Worm (Caenorhabditis elegans) whole organism, L3 larva: Measurements from ENCODE around the gene F35H8.4.

Experiments used
- R02D3.7 ChIP-seq: fragments of 150-350 bp; optimal IDR thresholded peaks from 2 replicates; lab custom pipeline; 2014; ENCODE audit warnings: missing biosample characterization, missing genetic modification characterization
- ZK546.5 ChIP-seq: sonication (generic microtip); optimal IDR thresholded peaks from 2 replicates; lab custom pipeline; 2017; ENCODE audit warnings: missing biosample characterization, missing genetic modification characterization
- aly-2 ChIP-seq: fragments of 150-350 bp; optimal IDR thresholded peaks from 2 replicates; lab custom pipeline; 2014; ENCODE audit warnings: missing biosample characterization, missing genetic modification characterization
- ama-1 ChIP-seq: fragments of 150-350 bp; optimal IDR thresholded peaks from 2 replicates; lab custom pipeline; 2018
- ceh-16 ChIP-seq: sonication (generic microtip); optimal IDR thresholded peaks from 2 replicates; lab custom pipeline; 2017; ENCODE audit warnings: missing biosample characterization, missing genetic modification characterization
- ceh-28 ChIP-seq: fragments of 150-350 bp; optimal IDR thresholded peaks from 2 replicates; lab custom pipeline; 2014; ENCODE audit warnings: missing biosample characterization, missing genetic modification reagents, missing genetic modification characterization
- ceh-82 ChIP-seq: fragments of 150-350 bp; optimal IDR thresholded peaks from 2 replicates; lab custom pipeline; 2014; ENCODE audit warnings: missing biosample characterization, missing genetic modification characterization
- elt-1 ChIP-seq: fragments of 150-350 bp; optimal IDR thresholded peaks from 2 replicates; lab custom pipeline; 2014; ENCODE audit warnings: missing biosample characterization, missing genetic modification characterization
- elt-3 ChIP-seq, 3 experiments: fragments of 150-350 bp in 1 of 3; sonication (generic microtip) in 2 of 3; optimal IDR thresholded peaks; 2 replicates in 2 of 3; 4 replicates in 1 of 3; lab custom pipeline; 2014 to 2017; ENCODE audit warnings: missing biosample characterization in 3 of 3, missing genetic modification characterization in 3 of 3
- eor-1 ChIP-seq, 2 experiments: fragments of 150-350 bp; optimal IDR thresholded peaks; 2 replicates each; lab custom pipeline; 2014 to 2018; ENCODE audit warnings: missing biosample characterization in 2 of 2, missing genetic modification characterization in 2 of 2
- fkh-2 ChIP-seq: fragments of 150-350 bp; optimal IDR thresholded peaks from 2 replicates; lab custom pipeline; 2014; ENCODE audit warnings: missing biosample characterization, missing genetic modification reagents, missing genetic modification characterization
- fos-1 ChIP-seq: fragments of 150-350 bp; optimal IDR thresholded peaks from 2 replicates; lab custom pipeline; 2014; ENCODE audit warnings: missing biosample characterization, missing genetic modification characterization
- hmg-11 ChIP-seq: sonication (generic microtip); optimal IDR thresholded peaks from 2 replicates; lab custom pipeline; 2016; ENCODE audit warnings: missing genetic modification characterization, missing compliant biosample characterization
- jun-1 ChIP-seq: fragments of 150-350 bp; optimal IDR thresholded peaks from 2 replicates; lab custom pipeline; 2014; ENCODE audit warnings: missing biosample characterization, missing genetic modification reagents, missing genetic modification characterization
- lin-15B ChIP-seq: fragments of 150-350 bp; optimal IDR thresholded peaks from 2 replicates; lab custom pipeline; 2014; ENCODE audit warnings: missing biosample characterization, missing genetic modification characterization
- lin-39 ChIP-seq: fragments of 150-350 bp; optimal IDR thresholded peaks from 2 replicates; lab custom pipeline; 2018; ENCODE audit warnings: missing biosample characterization, missing genetic modification reagents, missing genetic modification characterization
- lsy-12 ChIP-seq: sonication (generic microtip); optimal IDR thresholded peaks from 2 replicates; lab custom pipeline; 2016; ENCODE audit warnings: mild to moderate bottlenecking, missing genetic modification characterization, missing compliant biosample characterization
- mml-1 ChIP-seq: fragments of 150-350 bp; sonication (generic microtip); optimal IDR thresholded peaks from 3 replicates; lab custom pipeline; 2014; ENCODE audit warnings: missing biosample characterization, missing genetic modification characterization
- nfya-1 ChIP-seq: sonication (generic microtip); optimal IDR thresholded peaks from 2 replicates; lab custom pipeline; 2017; ENCODE audit warnings: missing genetic modification characterization, mild to moderate bottlenecking, missing compliant biosample characterization, antibody characterized with exemption, moderate library complexity; ENCODE audit not compliant: insufficient read depth
- nhr-11 ChIP-seq: fragments of 150-350 bp; optimal IDR thresholded peaks from 2 replicates; lab custom pipeline; 2014; ENCODE audit warnings: missing biosample characterization, missing genetic modification characterization
- nhr-23 ChIP-seq: fragments of 150-350 bp; optimal IDR thresholded peaks from 2 replicates; lab custom pipeline; 2014; ENCODE audit warnings: missing biosample characterization, missing genetic modification reagents, missing genetic modification characterization
- nhr-237 ChIP-seq: fragments of 150-350 bp; optimal IDR thresholded peaks from 2 replicates; lab custom pipeline; 2014; ENCODE audit warnings: missing biosample characterization, missing genetic modification characterization
- nhr-25 ChIP-seq: sonication (generic microtip); optimal IDR thresholded peaks from 2 replicates; lab custom pipeline; 2017; ENCODE audit warnings: missing biosample characterization, missing genetic modification characterization
- nhr-28 ChIP-seq: fragments of 150-350 bp; optimal IDR thresholded peaks from 2 replicates; lab custom pipeline; 2014; ENCODE audit warnings: missing biosample characterization, missing genetic modification characterization
- nhr-43 ChIP-seq: sonication (generic microtip); optimal IDR thresholded peaks from 2 replicates; lab custom pipeline; 2016; ENCODE audit warnings: mild to moderate bottlenecking, missing genetic modification characterization, missing compliant biosample characterization; ENCODE audit not compliant: poor library complexity, severe bottlenecking
- nhr-67 ChIP-seq: fragments of 150-350 bp; optimal IDR thresholded peaks from 2 replicates; lab custom pipeline; 2014; ENCODE audit warnings: missing biosample characterization, missing genetic modification characterization
- nhr-76 ChIP-seq: fragments of 150-350 bp; sonication (generic microtip); optimal IDR thresholded peaks from 5 replicates; lab custom pipeline; 2014; ENCODE audit warnings: missing biosample characterization, missing genetic modification characterization
- pqm-1 ChIP-seq: fragments of 150-350 bp; optimal IDR thresholded peaks from 2 replicates; lab custom pipeline; 2017; ENCODE audit warnings: missing biosample characterization, missing genetic modification characterization, inconsistent platforms
- sea-2 ChIP-seq: fragments of 150-350 bp; sonication (generic microtip); optimal IDR thresholded peaks from 4 replicates; lab custom pipeline; 2014; ENCODE audit warnings: missing biosample characterization, missing genetic modification reagents, missing genetic modification characterization
- skn-1 ChIP-seq: fragments of 150-350 bp; optimal IDR thresholded peaks from 2 replicates; lab custom pipeline; 2014; ENCODE audit warnings: missing biosample characterization, missing genetic modification characterization
- unc-62 ChIP-seq: fragments of 150-350 bp; sonication (generic microtip); optimal IDR thresholded peaks from 4 replicates; lab custom pipeline; 2014; ENCODE audit warnings: missing biosample characterization, missing genetic modification reagents, missing genetic modification characterization
- zag-1 ChIP-seq: fragments of 150-350 bp; optimal IDR thresholded peaks from 2 replicates; lab custom pipeline; 2014; ENCODE audit warnings: missing biosample characterization, missing genetic modification characterization
- ztf-11 ChIP-seq: fragments of 150-350 bp; optimal IDR thresholded peaks from 2 replicates; lab custom pipeline; 2014; ENCODE audit warnings: missing biosample characterization, missing genetic modification characterization

F35H8.4 gene

ce11 chrII:9560895-9561294 lies 1.1 kb upstream of the F35H8.4 start:
- TF ChIP-seq zag-1 (tag; lab: Kevin White, UChicago) (no peak), nhr-23 (tag; lab: Kevin White, UChicago) (peak; percentile 10), nhr-25 (peak; percentile 75), nhr-43 (tag; lab: Kevin White, UChicago) (peak; percentile 9)

DNA sequence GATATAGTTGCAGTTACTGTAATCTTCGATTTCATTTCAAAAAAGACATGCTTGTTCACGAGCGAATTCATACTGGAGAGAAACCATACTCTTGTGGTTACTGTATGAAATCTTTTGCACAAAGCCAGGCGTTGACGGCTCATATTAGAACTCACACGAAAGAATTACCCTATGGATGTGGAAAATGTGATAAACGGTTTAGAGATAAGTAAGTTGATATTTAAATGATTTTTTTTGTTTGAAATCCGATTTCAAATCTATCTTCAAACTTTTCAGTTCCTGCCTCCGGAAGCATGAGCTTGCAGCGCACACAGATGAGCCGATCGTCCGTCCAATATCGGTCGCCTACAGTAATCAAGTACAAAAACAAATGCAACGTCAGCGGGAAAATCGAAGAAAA lies 923 bp downstream of the F35H8.4 start:
- no peak for TF ChIP-seq ama-1 (lab: Kevin White, UChicago)
- no peak for TF ChIP-seq lin-39 (tag; lab: Kevin White, UChicago)
- no peak for TF ChIP-seq ztf-11
- TF ChIP-seq nhr-67 (tag; lab: Kevin White, UChicago): no peak
- TF ChIP-seq elt-3 (tag; optimal IDR thresholded peaks at IDR 0.05; lab: Kevin White, UChicago): no peak
- no peak for TF ChIP-seq zag-1 (tag; lab: Kevin White, UChicago)
- TF ChIP-seq fos-1: no peak
- TF ChIP-seq skn-1 (tag; lab: Kevin White, UChicago): no peak
- TF ChIP-seq nhr-237 (tag; lab: Kevin White, UChicago): no peak
- no peak for TF ChIP-seq nhr-76 (tag; lab: Kevin White, UChicago)
- TF ChIP-seq lsy-12: no peak
- TF ChIP-seq hmg-11: no peak
- TF ChIP-seq mml-1 (tag; lab: Kevin White, UChicago): no peak

DNA sequence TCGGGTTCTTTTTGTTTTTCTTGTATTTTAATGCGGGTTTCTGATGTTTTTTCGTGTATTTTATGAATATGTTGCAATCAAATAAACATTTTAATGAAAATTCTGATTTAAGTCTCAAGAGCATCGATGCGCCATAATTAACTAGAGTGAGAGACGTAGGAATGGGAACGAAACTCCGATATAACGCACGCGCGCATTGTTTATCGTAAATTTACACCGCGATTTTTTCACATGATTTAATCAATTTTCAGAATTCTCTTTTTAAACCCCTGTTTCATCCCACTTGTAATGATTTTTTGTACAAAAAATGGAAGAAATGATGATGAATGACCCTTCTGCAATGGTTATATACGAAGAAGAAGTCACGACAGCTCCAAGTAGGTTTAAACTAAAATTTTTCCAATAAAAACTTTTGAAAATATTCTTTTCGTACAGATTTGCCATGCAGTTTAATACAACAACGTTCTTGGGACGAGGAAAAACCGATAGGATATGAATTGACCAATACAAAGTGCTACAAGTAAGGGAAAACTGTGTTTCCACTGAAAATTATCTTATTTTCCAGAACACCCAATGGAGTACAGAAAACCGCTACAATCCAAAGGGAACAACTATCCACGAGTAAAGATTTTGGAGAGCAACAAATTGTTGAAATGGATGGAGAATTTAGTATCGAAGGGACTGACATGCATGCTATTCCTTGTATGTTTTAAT lies 2.2 kb downstream of the F35H8.4 start, which contains the start of gene zfp-2:
Gene zfp-2, plus strand, starts transcription at position 214 of the 714 bp plus-strand sequence.
- TF ChIP-seq R02D3.7 (tag; lab: Kevin White, UChicago): peak; percentile 75
- no peak for TF ChIP-seq ceh-16
- peak; percentile 27 for TF ChIP-seq lin-15B
- TF ChIP-seq hmg-11: peak; percentile 74
- TF ChIP-seq mml-1 (tag; lab: Kevin White, UChicago): no peak
- TF ChIP-seq nfya-1: peak; percentile 43

ce11 chrII:9556582-9556981 lies 3.2 kb downstream of the F35H8.4 start:
- TF ChIP-seq ZK546.5 (tag; lab: Kevin White, UChicago): no peak
- TF ChIP-seq nhr-28 (tag; lab: Kevin White, UChicago): no peak
- no peak for TF ChIP-seq jun-1 (tag; lab: Kevin White, UChicago)
- no peak for TF ChIP-seq aly-2 (tag; lab: Kevin White, UChicago)
- TF ChIP-seq lin-39 (tag; lab: Kevin White, UChicago): no peak
- no peak for TF ChIP-seq nhr-11 (tag; lab: Kevin White, UChicago)
- no peak for TF ChIP-seq ceh-28 (tag; lab: Kevin White, UChicago)
- no peak for TF ChIP-seq fkh-2 (tag; lab: Kevin White, UChicago)
- no peak for TF ChIP-seq eor-1 (tag; optimal IDR thresholded peaks at IDR 0.05; lab: Kevin White, UChicago)

- TF ChIP-seq nhr-43 (tag; lab: Kevin White, UChicago): peak; percentile 58
- peak; percentile 69 for TF ChIP-seq nhr-25
- TF ChIP-seq nhr-23 (tag; lab: Kevin White, UChicago): peak; percentile 58
- TF ChIP-seq ceh-28 (tag; lab: Kevin White, UChicago): no peak
These were observed 4.8 kb downstream of the F35H8.4 start, which contains the start of gene F35H8.2 for ce11 chrII:9554925-9555553. TSS of gene F35H8.2 (plus strand) at chrII:9555503.

DNA sequence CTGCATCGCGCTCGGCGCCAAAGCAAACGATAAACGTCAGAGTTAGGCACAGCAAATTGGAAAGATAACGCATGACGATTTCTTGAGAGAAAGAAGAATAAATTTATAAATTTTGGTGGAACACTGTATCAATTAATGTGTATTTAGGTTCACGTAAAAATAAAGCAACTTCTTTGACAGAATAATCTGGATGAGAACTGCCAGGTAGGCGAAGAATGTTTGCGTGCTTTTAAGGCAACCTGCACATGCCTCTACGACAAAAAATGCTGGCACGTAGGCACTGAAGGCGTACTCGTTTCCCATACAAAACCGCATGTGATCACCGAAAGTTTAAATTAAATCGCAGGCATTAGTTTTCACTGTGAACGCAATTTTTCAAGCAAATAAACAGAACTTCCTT lies 6.7 kb downstream of the F35H8.4 start, which contains the start of gene F35H8.1:
Gene F35H8.1, minus strand, starts transcription at position 101 of the 400 bp plus-strand sequence.
- TF ChIP-seq elt-1 (tag; lab: Kevin White, UChicago): no peak
- TF ChIP-seq hmg-11: no peak
- TF ChIP-seq aly-2 (tag; lab: Kevin White, UChicago): no peak
- no peak for TF ChIP-seq ZK546.5 (tag; lab: Kevin White, UChicago)
- no peak for TF ChIP-seq sea-2
- no peak for TF ChIP-seq ztf-11
- no peak for TF ChIP-seq pqm-1 (tag; lab: Kevin White, UChicago)
- no peak for TF ChIP-seq R02D3.7 (tag; lab: Kevin White, UChicago)
- TF ChIP-seq unc-62 (GFP tag; lab: Kevin White, UChicago): no peak
- TF ChIP-seq ceh-82 (tag; lab: Kevin White, UChicago): no peak
